Worm (Caenorhabditis elegans) whole organism, late embryonic: ENCODE measurements around the gene pha-4.

Source experiments
- C08G9.2 ChIP-seq: sonication (generic microtip); optimal IDR thresholded peaks from 2 replicates; lab custom pipeline; 2016; ENCODE audit warnings: mild to moderate bottlenecking, missing genetic modification characterization, moderate library complexity, missing compliant biosample characterization
- K02D7.2 ChIP-seq: sonication (generic microtip); optimal IDR thresholded peaks from 2 replicates; lab custom pipeline; 2017; ENCODE audit warnings: mild to moderate bottlenecking, missing genetic modification characterization, missing compliant biosample characterization
- T23F11.4 ChIP-seq: fragments of 200-800 bp; sonication (Bioruptor generic); optimal IDR thresholded peaks from 2 replicates; lab custom pipeline; 2018; ENCODE audit warnings: mild to moderate bottlenecking, missing genetic modification characterization, missing compliant biosample characterization
- Y22D7AL.16 ChIP-seq: sonication (generic microtip); optimal IDR thresholded peaks from 2 replicates; lab custom pipeline; 2016; ENCODE audit warnings: missing genetic modification characterization, missing compliant biosample characterization
- ceh-2 ChIP-seq: sonication (generic microtip); optimal IDR thresholded peaks from 2 replicates; lab custom pipeline; 2016; ENCODE audit warnings: missing genotype, missing genetic modification characterization, missing compliant biosample characterization
- ceh-30 ChIP-seq: fragments of 150-350 bp; optimal IDR thresholded peaks from 2 replicates; lab custom pipeline; 2014; ENCODE audit warnings: missing biosample characterization, missing genetic modification characterization
- ceh-31 ChIP-seq: sonication (generic microtip); optimal IDR thresholded peaks from 2 replicates; lab custom pipeline; 2016; ENCODE audit warnings: missing genetic modification characterization, missing compliant biosample characterization
- ceh-34 ChIP-seq: sonication (generic microtip); optimal IDR thresholded peaks from 2 replicates; lab custom pipeline; 2016; ENCODE audit warnings: mild to moderate bottlenecking, missing genetic modification characterization, missing compliant biosample characterization
- ceh-6 ChIP-seq: fragments of 200-800 bp; sonication (Bioruptor generic); optimal IDR thresholded peaks from 2 replicates; lab custom pipeline; 2018; ENCODE audit warnings: mild to moderate bottlenecking, missing genetic modification characterization, missing compliant biosample characterization
- ceh-9 ChIP-seq: sonication (generic microtip); optimal IDR thresholded peaks from 2 replicates; lab custom pipeline; 2016; ENCODE audit warnings: mild to moderate bottlenecking, missing genetic modification characterization, inconsistent platforms, missing compliant biosample characterization
- che-1 ChIP-seq: sonication (generic microtip); optimal IDR thresholded peaks from 2 replicates; lab custom pipeline; 2016; ENCODE audit warnings: mild to moderate bottlenecking, missing genetic modification characterization, missing compliant biosample characterization
- dve-1 ChIP-seq: sonication (generic microtip); optimal IDR thresholded peaks from 2 replicates; lab custom pipeline; 2017; ENCODE audit warnings: antibody characterized with exemption, mild to moderate bottlenecking, missing genetic modification characterization, missing compliant biosample characterization
- elt-4 ChIP-seq: sonication (generic microtip); optimal IDR thresholded peaks from 2 replicates; lab custom pipeline; 2016; ENCODE audit warnings: missing genetic modification characterization, missing compliant biosample characterization
- ets-4 ChIP-seq: sonication (generic microtip); optimal IDR thresholded peaks from 2 replicates; lab custom pipeline; 2016; ENCODE audit warnings: missing genetic modification characterization, missing compliant biosample characterization
- eyg-1 ChIP-seq: sonication (generic microtip); optimal IDR thresholded peaks from 2 replicates; lab custom pipeline; 2016; ENCODE audit warnings: missing genotype, missing genetic modification characterization, missing compliant biosample characterization
- fkh-10 ChIP-seq: fragments of 150-350 bp; optimal IDR thresholded peaks from 2 replicates; lab custom pipeline; 2014; ENCODE audit warnings: missing biosample characterization, missing genetic modification reagents, missing genetic modification characterization
- fkh-6 ChIP-seq: sonication (generic microtip); optimal IDR thresholded peaks from 2 replicates; lab custom pipeline; 2016; ENCODE audit warnings: missing genetic modification characterization, missing compliant biosample characterization
- hlh-15 ChIP-seq: sonication (generic microtip); optimal IDR thresholded peaks from 2 replicates; lab custom pipeline; 2016; ENCODE audit warnings: missing genetic modification characterization, missing compliant biosample characterization
- hlh-30 ChIP-seq: sonication (generic microtip); optimal IDR thresholded peaks from 2 replicates; lab custom pipeline; 2017; ENCODE audit warnings: antibody characterized with exemption, missing genetic modification characterization, missing compliant biosample characterization; ENCODE audit not compliant: insufficient read depth
- hlh-8 ChIP-seq: sonication (generic microtip); optimal IDR thresholded peaks from 2 replicates; lab custom pipeline; 2016; ENCODE audit warnings: missing genotype, missing genetic modification characterization, missing compliant biosample characterization
- lin-11 ChIP-seq: fragments of 200-800 bp; sonication (Bioruptor generic); optimal IDR thresholded peaks from 2 replicates; lab custom pipeline; 2018; ENCODE audit warnings: mild to moderate bottlenecking, missing genetic modification characterization, missing compliant biosample characterization
- madf-2 ChIP-seq: sonication (generic microtip); optimal IDR thresholded peaks from 2 replicates; lab custom pipeline; 2017; ENCODE audit warnings: missing genetic modification characterization, missing compliant biosample characterization
- mec-3 ChIP-seq: sonication (generic microtip); optimal IDR thresholded peaks from 2 replicates; lab custom pipeline; 2016; ENCODE audit warnings: borderline replicate concordance, missing genetic modification characterization, missing compliant biosample characterization
- npax-4 ChIP-seq: sonication (generic microtip); optimal IDR thresholded peaks from 2 replicates; lab custom pipeline; 2016; ENCODE audit warnings: missing genetic modification characterization, missing compliant biosample characterization
- odd-2 ChIP-seq: sonication (generic microtip); optimal IDR thresholded peaks from 2 replicates; lab custom pipeline; 2017; ENCODE audit warnings: antibody characterized with exemption, mild to moderate bottlenecking, missing genetic modification characterization, missing compliant biosample characterization
- pag-3 ChIP-seq: sonication (generic microtip); optimal IDR thresholded peaks from 2 replicates; lab custom pipeline; 2016; ENCODE audit warnings: missing compliant biosample characterization, missing genetic modification characterization, borderline replicate concordance
- pat-9 ChIP-seq: fragments of 200-800 bp; sonication (Bioruptor generic); optimal IDR thresholded peaks from 2 replicates; lab custom pipeline; 2018; ENCODE audit warnings: mild to moderate bottlenecking, missing genetic modification characterization, moderate library complexity, missing compliant biosample characterization
- pax-1 ChIP-seq: fragments of 150-350 bp; optimal IDR thresholded peaks from 2 replicates; lab custom pipeline; 2014; ENCODE audit warnings: missing biosample characterization, missing genetic modification characterization
- pqm-1 ChIP-seq: sonication (generic microtip); optimal IDR thresholded peaks from 2 replicates; lab custom pipeline; 2016; ENCODE audit warnings: missing genetic modification characterization, missing compliant biosample characterization
- ref-2 ChIP-seq: sonication (generic microtip); optimal IDR thresholded peaks from 2 replicates; lab custom pipeline; 2016; ENCODE audit warnings: missing genetic modification characterization, missing compliant biosample characterization
- rnt-1 ChIP-seq: sonication (generic microtip); optimal IDR thresholded peaks from 2 replicates; lab custom pipeline; 2016; ENCODE audit warnings: missing genetic modification characterization, missing compliant biosample characterization
- tbx-2 ChIP-seq: sonication (generic microtip); optimal IDR thresholded peaks from 2 replicates; lab custom pipeline; 2016; ENCODE audit warnings: missing genetic modification characterization, missing compliant biosample characterization
- tbx-7 ChIP-seq: sonication (generic microtip); optimal IDR thresholded peaks from 2 replicates; lab custom pipeline; 2016; ENCODE audit warnings: missing genotype, missing genetic modification characterization, missing compliant biosample characterization
- unc-3 ChIP-seq, 2 experiments: fragments of 200-800 bp in 1 of 2; sonication (Bioruptor generic) in 1 of 2; sonication (generic microtip) in 1 of 2; conservative IDR thresholded peaks in 1 of 2; optimal IDR thresholded peaks in 1 of 2; 2 replicates each; pipeline versions ENCODE4 v1.3.6 to Lab custom; 2016 to 2022; ENCODE audit warnings: missing compliant biosample characterization in 2 of 2, missing genetic modification characterization in 2 of 2, missing genetic modification reagents in 1 of 2
- unc-42 ChIP-seq: sonication (generic microtip); optimal IDR thresholded peaks from 2 replicates; lab custom pipeline; 2016; ENCODE audit warnings: missing genotype, missing genetic modification characterization, missing compliant biosample characterization
- unc-55 ChIP-seq: sonication (generic microtip); optimal IDR thresholded peaks from 2 replicates; lab custom pipeline; 2017; ENCODE audit warnings: missing biosample characterization, missing genetic modification reagents, missing genetic modification characterization
- ztf-16 ChIP-seq: sonication (generic microtip); optimal IDR thresholded peaks from 2 replicates; lab custom pipeline; 2017; ENCODE audit warnings: missing genetic modification characterization, missing compliant biosample characterization

pha-4 gene

ce11 chrV:20734658-20735057, 18.2 kb upstream of the pha-4 start, which contains the start of gene srxa-6:
srxa-6 (plus strand) TSS chrV:20734958.
- TF ChIP-seq ceh-31 (no peak), madf-2 (no peak), fkh-6 (tag; lab: Kevin White, UChicago) (no peak), unc-3 (GFP tag; conservative IDR thresholded peaks at IDR 0.05; lab: Robert Waterston, UW) (no peak), unc-3 (tag; optimal IDR thresholded peaks at IDR 0.05; lab: Kevin White, UChicago) (no peak), lin-11 (tag; lab: Kevin White, UChicago) (no peak), che-1 (tag; lab: Kevin White, UChicago) (no peak), pqm-1 (tag; lab: Kevin White, UChicago) (no peak), ets-4 (tag; lab: Kevin White, UChicago) (no peak), npax-4 (tag; lab: Kevin White, UChicago) (no peak), dve-1 (tag; lab: Kevin White, UChicago) (no peak), fkh-10 (no peak), ceh-2 (tag; lab: Kevin White, UChicago) (no peak)

- TF ChIP-seq unc-42 (tag; lab: Kevin White, UChicago) = peak; percentile 63
- no peak for TF ChIP-seq tbx-7 (tag; lab: Kevin White, UChicago)
Measured at ce11 chrV:20739387-20739786, 13.5 kb upstream of the pha-4 start.

DNA sequence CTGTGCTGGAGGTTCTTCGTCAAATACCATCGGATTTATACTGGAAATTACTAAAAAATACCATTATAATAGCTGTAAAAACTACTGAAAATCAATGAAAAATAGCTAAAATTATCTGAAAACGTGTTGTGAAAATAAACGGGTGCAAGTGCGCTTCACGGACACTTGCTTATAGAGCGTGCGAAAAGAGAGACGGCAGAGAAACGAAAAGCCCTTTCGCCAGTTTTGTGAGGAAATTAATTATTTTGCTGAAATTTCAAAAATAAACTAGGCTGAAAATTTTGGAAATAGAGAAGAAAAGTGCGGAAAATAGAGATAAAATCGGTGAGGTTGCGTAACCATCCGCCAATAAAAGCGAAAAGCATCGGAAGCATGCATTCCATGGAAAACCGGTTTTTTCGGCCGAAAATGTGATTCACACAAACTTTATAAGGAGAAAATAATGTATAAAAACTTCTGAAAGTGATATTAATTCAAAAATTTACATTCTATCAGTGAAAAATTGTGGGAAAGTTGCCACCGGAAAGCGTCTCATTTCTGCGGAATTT, 8.5 kb upstream of the pha-4 start, which contains the start of gene dnj-25:
Gene dnj-25, minus strand, starts transcription at position 57 of the 548 bp plus-strand sequence.
- TF ChIP-seq madf-2 (no peak), hlh-8 (tag; lab: Kevin White, UChicago) (no peak), ceh-9 (no peak), hlh-15 (no peak), pat-9 (tag; lab: Kevin White, UChicago) (no peak), ceh-6 (GFP tag; lab: Kevin White, UChicago) (no peak)

DNA sequence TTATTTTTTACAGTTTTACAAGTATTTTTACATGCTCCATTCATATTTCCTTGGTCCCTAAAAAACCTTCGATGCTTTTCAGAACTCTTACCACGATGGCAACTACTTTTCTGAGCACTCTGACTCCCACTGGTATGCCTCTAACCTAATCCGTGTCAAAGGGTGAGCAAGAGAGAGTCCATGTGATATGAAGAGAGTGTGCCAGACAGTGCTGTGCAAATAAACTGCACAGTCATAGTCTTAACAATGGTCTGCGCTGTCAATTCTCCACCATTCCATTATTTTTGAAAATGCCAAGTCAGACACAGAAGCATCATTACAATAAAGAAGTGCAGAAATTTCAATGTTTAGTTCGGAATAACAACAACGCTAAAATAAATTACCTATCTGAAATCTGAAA, 7.6 kb upstream of the pha-4 start:
- TF ChIP-seq elt-4 (no peak), ztf-16 (tag; lab: Kevin White, UChicago) (no peak), K02D7.2 (tag; lab: Kevin White, UChicago) (no peak), tbx-7 (tag; lab: Kevin White, UChicago) (no peak), npax-4 (tag; lab: Kevin White, UChicago) (no peak), Y22D7AL.16 (tag; lab: Kevin White, UChicago) (no peak), fkh-10 (no peak), rnt-1 (no peak), T23F11.4 (no peak), pat-9 (tag; lab: Kevin White, UChicago) (no peak), odd-2 (tag; lab: Kevin White, UChicago) (no peak), lin-11 (tag; lab: Kevin White, UChicago) (no peak), mec-3 (tag; lab: Kevin White, UChicago) (no peak), pax-1 (tag; lab: Kevin White, UChicago) (no peak), eyg-1 (no peak), unc-3 (GFP tag; conservative IDR thresholded peaks at IDR 0.05; lab: Robert Waterston, UW) (no peak), unc-3 (tag; optimal IDR thresholded peaks at IDR 0.05; lab: Kevin White, UChicago) (no peak), ref-2 (tag; lab: Kevin White, UChicago) (no peak), tbx-2 (tag; lab: Kevin White, UChicago) (no peak), C08G9.2 (tag; lab: Kevin White, UChicago) (no peak), ceh-30 (tag; lab: Kevin White, UChicago) (no peak)

ce11 chrV:20746805-20747204, 6.0 kb upstream of the pha-4 start:
- TF ChIP-seq pag-3 (no peak), eyg-1 (no peak), hlh-30 (no peak), ceh-34 (tag; lab: Kevin White, UChicago) (peak; percentile 84), unc-55 (no peak)
